Worm (Caenorhabditis elegans) whole organism, young adult: Measurements from ENCODE around the gene gst-6.
A peak's percentile ranks its signal among the peaks of the same experiment; 100 is the strongest.

Experiments used
- B0019.2 ChIP-seq: fragments of 200-800 bp; sonication (Bioruptor generic); conservative IDR thresholded peaks from 2 replicates; pipeline ENCODE4 v1.3.6; 2022; ENCODE audit warnings: missing genetic modification reagents, missing genetic modification characterization, missing compliant biosample characterization
- C17E4.6 ChIP-seq: fragments of 200-800 bp; sonication (Bioruptor generic); IDR thresholded peaks from 2 replicates; pipeline ENCODE4 v1.3.6; 2022; ENCODE audit warnings: missing genetic modification reagents, missing genetic modification characterization, missing compliant biosample characterization
- F22D6.2 ChIP-seq: sonication (generic microtip); optimal IDR thresholded peaks from 2 replicates; lab custom pipeline; 2016; ENCODE audit warnings: mild to moderate bottlenecking, missing genetic modification characterization, missing compliant biosample characterization
- F55B11.4 ChIP-seq: sonication (generic microtip); optimal IDR thresholded peaks from 2 replicates; lab custom pipeline; 2016; ENCODE audit warnings: missing compliant biosample characterization, missing genetic modification characterization, borderline replicate concordance; ENCODE audit not compliant: insufficient read depth
- F57C9.4 ChIP-seq: sonication (generic microtip); optimal IDR thresholded peaks from 2 replicates; lab custom pipeline; 2017; ENCODE audit warnings: mild to moderate bottlenecking, missing genetic modification characterization, missing compliant biosample characterization
- T07F8.4 ChIP-seq: sonication (generic microtip); optimal IDR thresholded peaks from 2 replicates; lab custom pipeline; 2016; ENCODE audit warnings: mild to moderate bottlenecking, missing genetic modification characterization, moderate library complexity, missing compliant biosample characterization
- T26A5.8 ChIP-seq: sonication (generic microtip); optimal IDR thresholded peaks from 2 replicates; lab custom pipeline; 2016; ENCODE audit warnings: missing genetic modification characterization, missing compliant biosample characterization
- Y56A3A.18 ChIP-seq: fragments of 200-800 bp; sonication (Bioruptor generic); IDR thresholded peaks from 2 replicates; pipeline ENCODE4 v1.3.6; 2022; ENCODE audit warnings: missing genetic modification reagents, missing genetic modification characterization, missing compliant biosample characterization
- Y79H2A.3 ChIP-seq: fragments of 200-800 bp; sonication (Bioruptor generic); conservative IDR thresholded peaks from 2 replicates; pipeline ENCODE4 v1.3.6; 2022; ENCODE audit warnings: missing genetic modification reagents, missing genetic modification characterization, missing compliant biosample characterization
- Y95B8A.8 ChIP-seq: fragments of 200-800 bp; sonication (Bioruptor generic); IDR thresholded peaks from 2 replicates; pipeline ENCODE4 v1.3.6; 2022; ENCODE audit warnings: missing genetic modification reagents, missing genetic modification characterization, missing compliant biosample characterization
- ZK185.1 ChIP-seq: sonication (generic microtip); optimal IDR thresholded peaks from 2 replicates; lab custom pipeline; 2016; ENCODE audit warnings: mild to moderate bottlenecking, missing genetic modification characterization, missing compliant biosample characterization; ENCODE audit not compliant: poor library complexity, severe bottlenecking
- attf-6 ChIP-seq: fragments of 200-800 bp; sonication (Bioruptor generic); IDR thresholded peaks from 2 replicates; pipeline ENCODE4 v1.3.6; 2022; ENCODE audit warnings: missing genetic modification reagents, missing genetic modification characterization, missing compliant biosample characterization
- bed-2 ChIP-seq: fragments of 200-800 bp; sonication (Bioruptor generic); IDR thresholded peaks from 2 replicates; pipeline ENCODE4 v1.3.6; 2022; ENCODE audit warnings: missing genetic modification reagents, missing genetic modification characterization, missing compliant biosample characterization
- cebp-1 ChIP-seq, 2 experiments: fragments of 200-800 bp in 1 of 2; sonication (Bioruptor generic) in 1 of 2; sonication (generic microtip) in 1 of 2; IDR thresholded peaks in 1 of 2; optimal IDR thresholded peaks in 1 of 2; 2 replicates each; pipeline versions ENCODE4 v1.3.6 to Lab custom; 2017 to 2022; ENCODE audit warnings: missing compliant biosample characterization in 2 of 2, missing genetic modification characterization in 2 of 2, mild to moderate bottlenecking in 1 of 2, missing genetic modification reagents in 1 of 2, moderate library complexity in 1 of 2
- ceh-58 ChIP-seq: fragments of 200-800 bp; sonication (Bioruptor generic); IDR thresholded peaks from 2 replicates; pipeline ENCODE4 v1.3.6; 2022; ENCODE audit warnings: missing genetic modification characterization, missing compliant biosample characterization
- ceh-79 ChIP-seq: sonication (generic microtip); optimal IDR thresholded peaks from 2 replicates; lab custom pipeline; 2017; ENCODE audit warnings: mild to moderate bottlenecking, missing genetic modification characterization, missing compliant biosample characterization
- chd-7 ChIP-seq: sonication (generic microtip); optimal IDR thresholded peaks from 2 replicates; lab custom pipeline; 2016; ENCODE audit warnings: mild to moderate bottlenecking, missing genetic modification characterization, moderate library complexity, missing compliant biosample characterization
- die-1 ChIP-seq: sonication (generic microtip); optimal IDR thresholded peaks from 2 replicates; lab custom pipeline; 2016; ENCODE audit warnings: missing genotype, mild to moderate bottlenecking, missing genetic modification characterization, missing compliant biosample characterization
- dox-1 ChIP-seq: fragments of 200-800 bp; sonication (Bioruptor generic); IDR thresholded peaks from 2 replicates; pipeline ENCODE4 v1.3.6; 2022; ENCODE audit warnings: missing genetic modification reagents, missing genetic modification characterization, missing compliant biosample characterization
- dpff-1 ChIP-seq: sonication (generic microtip); optimal IDR thresholded peaks from 2 replicates; lab custom pipeline; 2017; ENCODE audit warnings: mild to moderate bottlenecking, missing genetic modification characterization, missing compliant biosample characterization
- efl-1 ChIP-seq: fragments of 150-350 bp; optimal IDR thresholded peaks from 2 replicates; lab custom pipeline; 2014; ENCODE audit warnings: missing biosample characterization, missing genetic modification reagents, missing genetic modification characterization
- egl-18 ChIP-seq: fragments of 200-800 bp; sonication (Bioruptor generic); IDR thresholded peaks from 2 replicates; pipeline ENCODE4 v1.3.6; 2022; ENCODE audit warnings: missing genetic modification reagents, missing genetic modification characterization, missing compliant biosample characterization
- egrh-3 ChIP-seq: fragments of 200-800 bp; sonication (Bioruptor generic); IDR thresholded peaks from 2 replicates; pipeline ENCODE4 v1.3.6; 2022; ENCODE audit warnings: missing genetic modification reagents, missing genetic modification characterization, missing compliant biosample characterization
- fkh-3 ChIP-seq: sonication (generic microtip); optimal IDR thresholded peaks from 2 replicates; lab custom pipeline; 2016; ENCODE audit warnings: mild to moderate bottlenecking, missing genetic modification characterization, missing compliant biosample characterization
- gei-17 ChIP-seq: fragments of 200-800 bp; sonication (Bioruptor generic); optimal IDR thresholded peaks from 2 replicates; lab custom pipeline; 2018; ENCODE audit warnings: mild to moderate bottlenecking, missing genetic modification characterization, missing compliant biosample characterization
- hlh-26 ChIP-seq: fragments of 200-800 bp; sonication (Bioruptor generic); conservative IDR thresholded peaks from 2 replicates; pipeline ENCODE4 v1.3.6; 2022; ENCODE audit warnings: missing genetic modification reagents, missing genetic modification characterization, missing compliant biosample characterization
- hrde-1 ChIP-seq: sonication (generic microtip); optimal IDR thresholded peaks from 2 replicates; lab custom pipeline; 2016; ENCODE audit warnings: missing genetic modification characterization, mild to moderate bottlenecking, missing compliant biosample characterization, moderate library complexity, missing genotype, missing genetic modification reagents, borderline replicate concordance
- hsf-1 ChIP-seq: fragments of 200-800 bp; sonication (Bioruptor generic); IDR thresholded peaks from 2 replicates; pipeline ENCODE4 v1.3.6; 2022; ENCODE audit warnings: missing genetic modification reagents, missing genetic modification characterization, missing compliant biosample characterization
- lag-1 ChIP-seq: fragments of 200-800 bp; sonication (Bioruptor generic); IDR thresholded peaks from 2 replicates; pipeline ENCODE4 v1.3.6; 2022; ENCODE audit warnings: missing genetic modification reagents, missing genetic modification characterization, missing compliant biosample characterization
- lsl-1 ChIP-seq: fragments of 200-800 bp; sonication (Bioruptor generic); optimal IDR thresholded peaks from 2 replicates; lab custom pipeline; 2018; ENCODE audit warnings: mild to moderate bottlenecking, missing genetic modification characterization, moderate library complexity, missing compliant biosample characterization
- lsy-27 ChIP-seq: sonication (generic microtip); optimal IDR thresholded peaks from 2 replicates; lab custom pipeline; 2017; ENCODE audit warnings: missing genetic modification characterization, mild to moderate bottlenecking, missing compliant biosample characterization, antibody characterized with exemption, missing genotype, borderline replicate concordance; ENCODE audit not compliant: insufficient read depth
- madf-6 ChIP-seq: fragments of 200-800 bp; sonication (Bioruptor generic); IDR thresholded peaks from 2 replicates; pipeline ENCODE4 v1.3.6; 2022; ENCODE audit warnings: missing genetic modification reagents, missing genetic modification characterization, missing compliant biosample characterization
- madf-8 ChIP-seq: fragments of 200-800 bp; sonication (Bioruptor generic); conservative IDR thresholded peaks from 2 replicates; pipeline ENCODE4 v1.3.6; 2022; ENCODE audit warnings: missing genetic modification reagents, missing genetic modification characterization, missing compliant biosample characterization
- mes-4 ChIP-seq: sonication (generic microtip); optimal IDR thresholded peaks from 2 replicates; lab custom pipeline; 2016; ENCODE audit warnings: missing genotype, missing genetic modification characterization, missing compliant biosample characterization
- nhr-80 ChIP-seq: sonication (generic microtip); optimal IDR thresholded peaks from 2 replicates; lab custom pipeline; 2016; ENCODE audit warnings: missing genetic modification characterization, missing compliant biosample characterization
- nhr-90 ChIP-seq: sonication (generic microtip); optimal IDR thresholded peaks from 2 replicates; lab custom pipeline; 2016; ENCODE audit warnings: missing genotype, mild to moderate bottlenecking, missing genetic modification characterization, missing compliant biosample characterization
- pbrm-1 ChIP-seq: fragments of 200-800 bp; sonication (Bioruptor generic); IDR thresholded peaks from 2 replicates; pipeline ENCODE4 v1.3.6; 2022; ENCODE audit warnings: missing genetic modification reagents, missing genetic modification characterization, missing compliant biosample characterization
- rcor-1 ChIP-seq: fragments of 200-800 bp; sonication (Bioruptor generic); IDR thresholded peaks from 2 replicates; pipeline ENCODE4 v1.3.6; 2022; ENCODE audit warnings: missing genetic modification reagents, missing genetic modification characterization, missing compliant biosample characterization
- snpc-3.4 ChIP-seq: sonication (generic microtip); optimal IDR thresholded peaks from 2 replicates; lab custom pipeline; 2017; ENCODE audit warnings: missing genetic modification characterization, mild to moderate bottlenecking, missing compliant biosample characterization, antibody characterized with exemption, moderate library complexity, missing genotype, missing genetic modification reagents
- somi-1 ChIP-seq: fragments of 200-800 bp; sonication (Bioruptor generic); optimal IDR thresholded peaks from 2 replicates; lab custom pipeline; 2018; ENCODE audit warnings: mild to moderate bottlenecking, missing genetic modification characterization, missing compliant biosample characterization
- tbx-9 ChIP-seq: sonication (generic microtip); optimal IDR thresholded peaks from 2 replicates; lab custom pipeline; 2016; ENCODE audit warnings: borderline replicate concordance, missing genetic modification characterization, inconsistent platforms, missing compliant biosample characterization
- unc-130 ChIP-seq: sonication (generic microtip); optimal IDR thresholded peaks from 2 replicates; lab custom pipeline; 2016; ENCODE audit warnings: missing genetic modification reagents, missing genetic modification characterization, missing compliant biosample characterization
- unc-62 ChIP-seq: fragments of 150-350 bp; optimal IDR thresholded peaks from 2 replicates; lab custom pipeline; 2014; ENCODE audit warnings: missing biosample characterization, missing genetic modification reagents, missing genetic modification characterization
- ztf-18 ChIP-seq: sonication (generic microtip); optimal IDR thresholded peaks from 2 replicates; lab custom pipeline; 2016; ENCODE audit warnings: missing genotype, mild to moderate bottlenecking, missing genetic modification characterization, missing compliant biosample characterization
- ztf-22 ChIP-seq: fragments of 200-800 bp; sonication (Bioruptor generic); optimal IDR thresholded peaks from 2 replicates; lab custom pipeline; 2018; ENCODE audit warnings: mild to moderate bottlenecking, missing genetic modification characterization, moderate library complexity, missing compliant biosample characterization
- ztf-28 ChIP-seq: fragments of 200-800 bp; sonication (Bioruptor generic); IDR thresholded peaks from 2 replicates; pipeline ENCODE4 v1.3.6; 2022; ENCODE audit warnings: missing genetic modification reagents, missing genetic modification characterization, missing compliant biosample characterization
- ztf-3 ChIP-seq: fragments of 200-800 bp; sonication (Bioruptor generic); optimal IDR thresholded peaks from 2 replicates; lab custom pipeline; 2018; ENCODE audit warnings: mild to moderate bottlenecking, missing genetic modification characterization, missing compliant biosample characterization

Gene gst-6

ce11 chrII:4891012-4891775 is 11.5 kb downstream of the gst-6 start, which contains the start of gene gst-9:
gst-9 (plus strand) TSS chrII:4891585.
- TF ChIP-seq dpff-1 (tag; lab: Kevin White, UChicago), result no peak
- peak; percentile 14 for TF ChIP-seq gei-17 (GFP tag; lab: Kevin White, UChicago)
- no peak for TF ChIP-seq T26A5.8 (tag; lab: Kevin White, UChicago)
- no peak for TF ChIP-seq ztf-18 (tag; lab: Kevin White, UChicago)
- no peak for TF ChIP-seq fkh-3 (tag; lab: Kevin White, UChicago)
- TF ChIP-seq hrde-1 (tag; lab: Kevin White, UChicago), result no peak
- TF ChIP-seq cebp-1 (GFP tag; IDR thresholded peaks at IDR 0.05; lab: Robert Waterston, UW), result peak; percentile 68
- peak; percentile 82 for TF ChIP-seq cebp-1 (tag; optimal IDR thresholded peaks at IDR 0.05; lab: Kevin White, UChicago)
- TF ChIP-seq lsy-27 (tag; lab: Kevin White, UChicago), result no peak
- no peak for TF ChIP-seq rcor-1 (GFP tag; lab: Robert Waterston, UW)
- TF ChIP-seq hsf-1, result no peak
- no peak for TF ChIP-seq C17E4.6 (GFP tag; lab: Robert Waterston, UW)
- TF ChIP-seq mes-4 (tag; lab: Kevin White, UChicago), result no peak
- TF ChIP-seq hlh-26 (GFP tag; lab: Robert Waterston, UW), result no peak
- no peak for TF ChIP-seq ztf-3 (GFP tag; lab: Kevin White, UChicago)
- TF ChIP-seq ztf-22 (GFP tag; lab: Kevin White, UChicago), result peak; percentile 62
- peak; percentile 5 for TF ChIP-seq lsl-1 (GFP tag; lab: Kevin White, UChicago)
- TF ChIP-seq ceh-79 (tag; lab: Kevin White, UChicago), result peak; percentile 55
- no peak for TF ChIP-seq tbx-9 (tag; lab: Kevin White, UChicago)
- no peak for TF ChIP-seq F55B11.4 (tag; lab: Kevin White, UChicago)
- no peak for TF ChIP-seq T07F8.4 (tag; lab: Kevin White, UChicago)
- TF ChIP-seq pbrm-1 (GFP tag; lab: Robert Waterston, UW), result 0 out of 2 replicates have a peak, but pooled peaks have one; percentile 53
- peak; percentile 55; the same call in 1 of the 2 replicates for TF ChIP-seq madf-6
- TF ChIP-seq lag-1, result no peak
- TF ChIP-seq nhr-80, result peak; percentile 40
- TF ChIP-seq Y79H2A.3 (GFP tag; lab: Robert Waterston, UW), result no peak
- TF ChIP-seq nhr-90 (tag; lab: Kevin White, UChicago), result peak; percentile 36
- no peak for TF ChIP-seq attf-6 (GFP tag; lab: Robert Waterston, UW)
- peak; percentile 28 for TF ChIP-seq chd-7 (tag; lab: Kevin White, UChicago)
- TF ChIP-seq ceh-58, result no peak
- TF ChIP-seq unc-130, result no peak
- TF ChIP-seq somi-1 (GFP tag; lab: Kevin White, UChicago), result no peak
- TF ChIP-seq bed-2 (GFP tag; lab: Robert Waterston, UW), result no peak
- no peak for TF ChIP-seq die-1 (tag; lab: Kevin White, UChicago)
- TF ChIP-seq efl-1 (GFP tag; lab: Kevin White, UChicago), result no peak
- TF ChIP-seq egrh-3 (GFP tag; lab: Robert Waterston, UW), result no peak
- peak; percentile 44 for TF ChIP-seq F57C9.4 (tag; lab: Kevin White, UChicago)
- TF ChIP-seq F22D6.2, result no peak
- no peak for TF ChIP-seq egl-18
- TF ChIP-seq ZK185.1 (tag; lab: Kevin White, UChicago), result peak; percentile 0
- no peak for TF ChIP-seq madf-8 (GFP tag; lab: Robert Waterston, UW)
- peak; percentile 76 for TF ChIP-seq Y56A3A.18 (GFP tag; lab: Robert Waterston, UW)
- no peak for TF ChIP-seq B0019.2 (GFP tag; lab: Robert Waterston, UW)
- no peak for TF ChIP-seq Y95B8A.8
- no peak for TF ChIP-seq unc-62 (GFP tag; lab: Kevin White, UChicago)
- no peak for TF ChIP-seq snpc-3.4
- TF ChIP-seq dox-1 (GFP tag; lab: Robert Waterston, UW), result peak; percentile 55
- no peak for TF ChIP-seq ztf-28 (GFP tag; lab: Robert Waterston, UW)
